Fruit fly (Drosophila melanogaster) whole organism, adult: ENCODE results near the gene CG4218.

ENCODE experiments used
- CG11617 ChIP-seq: fragments of 200-800 bp; sonication (Bioruptor generic); optimal IDR thresholded peaks from 2 replicates; lab custom pipeline; 2017; ENCODE audit warnings: mild to moderate bottlenecking, missing biosample characterization, missing genetic modification reagents, missing genetic modification characterization
- CG12768 ChIP-seq: fragments of 200-800 bp; sonication (Bioruptor generic); optimal IDR thresholded peaks from 2 replicates; lab custom pipeline; 2017; ENCODE audit warnings: missing biosample characterization, missing genetic modification characterization, mild to moderate bottlenecking, moderate library complexity, missing genetic modification reagents
- CG14711 ChIP-seq: fragments of 200-800 bp; sonication (Bioruptor generic); optimal IDR thresholded peaks from 2 replicates; lab custom pipeline; 2018; ENCODE audit warnings: missing biosample characterization, mild to moderate bottlenecking, missing genetic modification characterization, moderate library complexity
- CG1620 ChIP-seq: fragments of 200-800 bp; sonication (Bioruptor generic); optimal IDR thresholded peaks from 2 replicates; lab custom pipeline; 2016; ENCODE audit warnings: missing biosample characterization, missing genetic modification characterization
- CG33017 ChIP-seq: fragments of 200-800 bp; sonication (Bioruptor generic); optimal IDR thresholded peaks from 2 replicates; lab custom pipeline; 2018; ENCODE audit warnings: missing biosample characterization, mild to moderate bottlenecking, missing genetic modification characterization, moderate library complexity
- CG5204 ChIP-seq: fragments of 200-800 bp; sonication (Bioruptor generic); optimal IDR thresholded peaks from 2 replicates; lab custom pipeline; 2016; ENCODE audit warnings: missing biosample characterization, missing genetic modification characterization
- CG7045 ChIP-seq: fragments of 200-800 bp; sonication (Bioruptor generic); optimal IDR thresholded peaks from 2 replicates; lab custom pipeline; 2017; ENCODE audit warnings: missing biosample characterization, mild to moderate bottlenecking, missing genetic modification characterization
- CG7101 ChIP-seq: fragments of 200-800 bp; sonication (Bioruptor generic); optimal IDR thresholded peaks from 2 replicates; lab custom pipeline; 2018; ENCODE audit warnings: missing biosample characterization, mild to moderate bottlenecking, missing genetic modification characterization, moderate library complexity
- Clk ChIP-seq: fragments of 200-800 bp; sonication (Bioruptor generic); optimal IDR thresholded peaks from 2 replicates; lab custom pipeline; 2017; ENCODE audit warnings: missing biosample characterization, missing genetic modification characterization
- Crg-1 ChIP-seq: fragments of 200-800 bp; sonication (Bioruptor generic); optimal IDR thresholded peaks from 2 replicates; lab custom pipeline; 2016; ENCODE audit warnings: missing biosample characterization, missing genetic modification characterization
- Hr96 ChIP-seq: fragments of 200-800 bp; sonication (Bioruptor generic); optimal IDR thresholded peaks from 2 replicates; lab custom pipeline; 2016; ENCODE audit warnings: missing biosample characterization, missing genetic modification characterization
- Mnt ChIP-seq: fragments of 200-800 bp; sonication (Bioruptor generic); optimal IDR thresholded peaks from 2 replicates; lab custom pipeline; 2016; ENCODE audit warnings: missing biosample characterization, mild to moderate bottlenecking, missing genetic modification characterization
- bab1 ChIP-seq: fragments of 200-800 bp; sonication (Bioruptor generic); optimal IDR thresholded peaks from 3 replicates; lab custom pipeline; 2019; ENCODE audit warnings: missing biosample characterization, mild to moderate bottlenecking, missing genetic modification characterization, moderate library complexity
- cic ChIP-seq: fragments of 200-800 bp; sonication (Bioruptor generic); optimal IDR thresholded peaks from 2 replicates; lab custom pipeline; 2017; ENCODE audit warnings: missing biosample characterization, mild to moderate bottlenecking, missing genetic modification characterization, moderate library complexity
- cnc ChIP-seq, 2 experiments: fragments of >200 bp; optimal IDR thresholded peaks; 2 replicates each; lab custom pipeline; 2017
- kay ChIP-seq: fragments of 200-800 bp; sonication (Bioruptor generic); peaks from one replicate; lab custom pipeline; 2016; ENCODE audit warnings: missing biosample characterization, missing genetic modification characterization, borderline replicate concordance
- ovo ChIP-seq: fragments of 200-800 bp; sonication (Bioruptor generic); optimal IDR thresholded peaks from 2 replicates; lab custom pipeline; 2016; ENCODE audit warnings: missing biosample characterization, missing genetic modification characterization
- pad ChIP-seq: fragments of 200-800 bp; sonication (Bioruptor generic); optimal IDR thresholded peaks from 3 replicates; lab custom pipeline; 2017; ENCODE audit warnings: missing biosample characterization, missing genetic modification characterization, mild to moderate bottlenecking, moderate library complexity, missing genetic modification reagents
- tj ChIP-seq: fragments of 200-800 bp; sonication (Bioruptor generic); optimal IDR thresholded peaks from 3 replicates; lab custom pipeline; 2017; ENCODE audit warnings: missing biosample characterization, mild to moderate bottlenecking, missing genetic modification characterization, moderate library complexity
- toe ChIP-seq: fragments of 200-800 bp; sonication (Bioruptor generic); optimal IDR thresholded peaks from 2 replicates; lab custom pipeline; 2016; ENCODE audit warnings: missing biosample characterization, missing genetic modification characterization

The CG4218 gene

DNA sequence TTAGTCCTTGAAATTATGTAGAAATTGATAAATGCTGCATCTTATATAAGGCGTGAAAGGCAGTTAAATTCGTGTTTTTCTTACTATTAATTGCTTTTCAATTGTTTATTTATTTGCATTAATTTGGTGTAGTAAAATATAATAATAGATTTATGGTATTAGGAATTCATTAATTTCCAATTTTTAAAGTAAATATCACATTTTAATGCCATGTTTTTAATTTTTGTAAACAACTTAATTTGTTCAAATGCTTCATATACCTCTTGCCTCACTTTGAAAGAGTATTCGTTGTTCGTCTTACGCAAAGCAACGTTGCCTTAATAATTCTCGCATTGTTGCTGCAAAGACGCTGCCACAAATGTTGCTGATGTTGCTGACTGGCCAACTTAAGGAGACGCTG, 20.4 kb upstream of the CG4218 start:
- TF ChIP-seq toe (no peak), CG11617 (no peak), pad (GFP tag; lab: Kevin White, UChicago) (no peak), tj (no peak), Hr96 (GFP tag; lab: Kevin White, UChicago) (no peak), Mnt (GFP tag; lab: Kevin White, UChicago) (no peak), cnc (optimal IDR thresholded peaks at IDR 0.05; lab: Kevin White, UChicago) (no peak), kay (GFP tag; lab: Kevin White, UChicago) (no peak), CG7101 (tag; lab: Kevin White, UChicago) (no peak), Crg-1 (no peak), CG12768 (no peak), ovo (GFP tag; lab: Kevin White, UChicago) (no peak), CG5204 (GFP tag; lab: Kevin White, UChicago) (no peak)

DNA sequence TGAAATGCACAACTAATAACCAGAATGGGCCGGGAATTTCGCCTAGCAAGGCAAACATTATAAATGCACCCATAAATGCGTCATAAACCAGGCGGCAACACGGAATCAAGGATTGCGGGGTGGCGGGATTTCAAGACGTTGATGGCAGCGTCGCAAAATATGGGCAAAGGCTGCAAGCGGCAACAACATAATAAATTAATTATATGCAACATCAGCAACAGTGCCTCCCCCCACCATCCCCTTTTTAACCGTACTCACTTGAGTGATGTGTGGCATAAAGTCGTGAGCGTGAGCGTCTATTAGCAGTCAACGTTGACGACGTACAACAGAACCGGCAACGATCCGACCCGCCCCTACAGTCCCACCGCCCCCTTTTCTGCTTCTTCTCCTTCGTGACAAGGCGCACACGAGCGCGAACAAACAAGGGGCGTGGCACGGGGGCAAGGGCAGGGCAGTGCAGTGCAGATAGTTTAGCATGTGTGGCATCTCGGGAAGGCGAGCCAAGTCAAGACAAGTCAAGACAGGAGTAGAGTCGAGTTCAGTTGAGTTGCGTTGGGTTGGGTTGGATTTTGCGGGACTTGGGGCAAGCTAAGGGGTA, 19.7 kb upstream of the CG4218 start:
- TF ChIP-seq kay (GFP tag; lab: Kevin White, UChicago), result no peak
- TF ChIP-seq Hr96 (GFP tag; lab: Kevin White, UChicago), result no peak
- no peak for TF ChIP-seq CG5204 (GFP tag; lab: Kevin White, UChicago)
- TF ChIP-seq CG14711, result no peak

DNA sequence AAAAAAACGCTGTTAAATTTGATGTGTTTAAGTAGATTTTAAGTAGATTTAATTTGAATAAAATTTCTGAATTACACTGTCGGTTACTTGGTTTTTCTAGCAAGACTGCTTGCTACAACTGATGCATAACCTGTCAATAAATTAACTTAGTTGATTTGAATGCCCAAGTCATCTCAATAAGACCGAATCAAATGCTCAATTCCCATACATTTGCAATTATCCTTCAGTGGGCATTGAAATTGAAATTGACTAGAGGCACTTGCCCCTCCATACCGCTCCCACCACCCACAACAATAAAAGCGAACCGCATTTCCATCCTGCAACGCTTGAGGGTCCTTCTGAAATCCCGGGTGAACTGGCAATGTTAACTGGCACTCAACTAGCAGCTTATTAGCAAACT, 14.7 kb upstream of the CG4218 start, which contains the start of gene CG3473:
Gene CG3473, minus strand, starts transcription at position 101 of the 400 bp plus-strand sequence.
- TF ChIP-seq Crg-1, result no peak
- no peak for TF ChIP-seq kay (GFP tag; lab: Kevin White, UChicago)
- TF ChIP-seq toe, result no peak
- TF ChIP-seq CG14711, result no peak
- no peak for TF ChIP-seq Hr96 (GFP tag; lab: Kevin White, UChicago)
- TF ChIP-seq CG1620 (GFP tag; lab: Kevin White, UChicago), result no peak
- no peak for TF ChIP-seq CG12768
- TF ChIP-seq pad (GFP tag; lab: Kevin White, UChicago), result no peak
- TF ChIP-seq CG5204 (GFP tag; lab: Kevin White, UChicago), result no peak
- TF ChIP-seq bab1 (GFP tag; lab: Kevin White, UChicago), result no peak
- no peak for TF ChIP-seq tj
- TF ChIP-seq cic (GFP tag; lab: Kevin White, UChicago), result no peak
- TF ChIP-seq cnc (optimal IDR thresholded peaks at IDR 0.05; lab: Kevin White, UChicago), result no peak
- no peak for TF ChIP-seq CG11617
- TF ChIP-seq CG33017 (tag; lab: Kevin White, UChicago), result no peak

- no peak for TF ChIP-seq CG7045 (GFP tag; lab: Kevin White, UChicago)
- TF ChIP-seq tj, result no peak
- TF ChIP-seq CG7101 (tag; lab: Kevin White, UChicago), result no peak
- no peak for TF ChIP-seq CG1620 (GFP tag; lab: Kevin White, UChicago)
- TF ChIP-seq cic (GFP tag; lab: Kevin White, UChicago), result no peak
- TF ChIP-seq pad (GFP tag; lab: Kevin White, UChicago), result no peak
- no peak for TF ChIP-seq cnc (optimal IDR thresholded peaks at IDR 0.05; lab: Kevin White, UChicago)
- TF ChIP-seq Crg-1, result no peak
- no peak for TF ChIP-seq Clk
- TF ChIP-seq Hr96 (GFP tag; lab: Kevin White, UChicago), result no peak
- no peak for TF ChIP-seq toe
- no peak for TF ChIP-seq ovo (GFP tag; lab: Kevin White, UChicago)
- no peak for TF ChIP-seq CG5204 (GFP tag; lab: Kevin White, UChicago)
- no peak for TF ChIP-seq CG33017 (tag; lab: Kevin White, UChicago)
These were observed 13.4 kb upstream of the CG4218 start for dm6 chr2L:14562320-14562719.

- TF ChIP-seq kay (GFP tag; lab: Kevin White, UChicago) (peak; percentile 49), pad (GFP tag; lab: Kevin White, UChicago) (no peak), CG5204 (GFP tag; lab: Kevin White, UChicago) (no peak), cic (GFP tag; lab: Kevin White, UChicago) (no peak), CG12768 (no peak), cnc (optimal IDR thresholded peaks at IDR 0.05; lab: Kevin White, UChicago) (no peak), Mnt (GFP tag; lab: Kevin White, UChicago) (no peak), Hr96 (GFP tag; lab: Kevin White, UChicago) (no peak)
These were observed 10.0 kb upstream of the CG4218 start for dm6 chr2L:14558818-14559405.

dm6 chr2L:14557743-14558142, 8.8 kb upstream of the CG4218 start:
- TF ChIP-seq CG12768 (no peak), CG1620 (GFP tag; lab: Kevin White, UChicago) (no peak), toe (no peak), pad (GFP tag; lab: Kevin White, UChicago) (no peak), CG33017 (tag; lab: Kevin White, UChicago) (no peak), Hr96 (GFP tag; lab: Kevin White, UChicago) (no peak), kay (GFP tag; lab: Kevin White, UChicago) (no peak), cnc (optimal IDR thresholded peaks at IDR 0.05; lab: Kevin White, UChicago) (no peak), CG14711 (no peak), tj (no peak), CG7045 (GFP tag; lab: Kevin White, UChicago) (no peak), CG11617 (no peak), CG7101 (tag; lab: Kevin White, UChicago) (no peak), Crg-1 (no peak), Clk (no peak), Mnt (GFP tag; lab: Kevin White, UChicago) (no peak)
